Worm (Caenorhabditis elegans): Measurements from ENCODE around the gene F36H5.4.

DNA sequence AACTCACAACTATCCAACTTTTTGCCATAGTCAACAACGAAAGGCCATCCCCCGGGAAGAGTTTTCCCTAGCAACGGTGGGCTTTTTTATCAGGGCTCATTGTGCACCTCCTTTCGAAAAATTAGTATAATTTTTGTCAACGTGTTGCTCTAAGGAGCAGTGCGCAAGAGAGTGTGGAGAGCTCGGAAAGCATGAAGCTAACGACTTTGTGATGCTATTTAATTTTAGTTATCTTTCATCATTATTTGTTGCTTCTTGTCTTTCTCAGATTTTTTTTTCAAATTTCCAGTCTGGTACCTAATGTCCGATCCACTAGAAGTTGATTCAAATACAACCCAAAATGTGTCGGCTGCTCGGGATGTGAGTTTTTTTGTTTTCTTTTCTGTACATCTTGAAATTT lies 31.6 kb upstream of the F36H5.4 start, which contains the start of gene ceh-81:
- TF ChIP-seq zag-1 (tag; optimal IDR thresholded peaks at IDR 0.05) (no peak), aly-2 (tag; optimal IDR thresholded peaks at IDR 0.05) (no peak), blmp-1 (tag; optimal IDR thresholded peaks at IDR 0.05; ENCODE audit: insufficient read depth) (no peak), egl-27 (tag; optimal IDR thresholded peaks at IDR 0.05) (no peak), unc-62 (GFP tag; optimal IDR thresholded peaks at IDR 0.05) (no peak), nhr-237 (tag; optimal IDR thresholded peaks at IDR 0.05) (no peak), snpc-4 (tag; optimal IDR thresholded peaks at IDR 0.05) (no peak), lsy-2 (tag; optimal IDR thresholded peaks at IDR 0.05) (no peak), lin-39 (tag; optimal IDR thresholded peaks at IDR 0.05) (no peak), skn-1 (tag; optimal IDR thresholded peaks at IDR 0.05) (no peak), lin-13 (GFP tag; optimal IDR thresholded peaks at IDR 0.05) (no peak), F13H6.1 (tag; optimal IDR thresholded peaks at IDR 0.05) (no peak)

All from whole organism, L2 larva.